Worm (Caenorhabditis elegans): ENCODE measurements around the gene rps-4.

Gene rps-4

DNA sequence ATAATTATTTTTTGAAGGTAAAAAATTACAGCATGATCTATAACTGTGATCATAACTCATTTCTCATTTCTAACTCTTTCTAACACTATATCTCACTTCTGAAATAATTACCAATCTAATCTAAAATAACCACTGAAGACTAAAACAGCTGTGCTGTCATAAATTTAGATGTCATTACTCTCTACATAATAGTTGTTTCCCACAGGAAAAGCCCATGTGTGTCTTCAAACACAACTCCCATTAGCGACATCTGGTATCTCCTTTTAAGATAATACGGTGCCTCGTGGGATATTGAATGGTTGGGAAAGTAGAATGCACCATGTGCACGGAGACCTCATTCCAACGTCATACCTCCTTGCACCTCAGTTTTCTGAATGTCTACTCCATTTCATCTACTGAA is 19.5 kb downstream of the rps-4 start, which contains the start of gene Y43B11AL.1:
Gene Y43B11AL.1 (plus strand): TSS at position 301 of the 400 bp plus-strand sequence.
- TF ChIP-seq sea-1 (GFP tag; conservative IDR thresholded peaks at IDR 0.05) (no peak), flt-1 (GFP tag; IDR thresholded peaks at IDR 0.05) (no peak), tra-4 (tag; optimal IDR thresholded peaks at IDR 0.05) (no peak), tbx-11 (GFP tag; IDR thresholded peaks at IDR 0.05) (no peak), ceh-36 (tag; optimal IDR thresholded peaks at IDR 0.05) (no peak), B0310.2 (tag; optimal IDR thresholded peaks at IDR 0.05) (no peak), pes-1 (GFP tag; IDR thresholded peaks at IDR 0.05) (no peak), aly-1 (tag; optimal IDR thresholded peaks at IDR 0.05) (no peak), hnd-1 (tag; optimal IDR thresholded peaks at IDR 0.05) (no peak), hmg-4 (GFP tag; optimal IDR thresholded peaks at IDR 0.05) (no peak), ama-1 (optimal IDR thresholded peaks at IDR 0.05) (no peak), ceh-13 (GFP tag; optimal IDR thresholded peaks at IDR 0.05) (no peak), scrt-1 (GFP tag; IDR thresholded peaks at IDR 0.05) (no peak), ets-7 (tag; optimal IDR thresholded peaks at IDR 0.05) (no peak), F13C5.2 (tag; optimal IDR thresholded peaks at IDR 0.05) (no peak), tbx-37 (GFP tag; conservative IDR thresholded peaks at IDR 0.05) (no peak), hmbx-1 (tag; optimal IDR thresholded peaks at IDR 0.05) (no peak)

- TF ChIP-seq tra-4 (tag; optimal IDR thresholded peaks at IDR 0.05), result no peak
- no peak for TF ChIP-seq pes-1 (GFP tag; IDR thresholded peaks at IDR 0.05)
- TF ChIP-seq flt-1 (GFP tag; IDR thresholded peaks at IDR 0.05), result no peak
- TF ChIP-seq ceh-36 (tag; optimal IDR thresholded peaks at IDR 0.05), result no peak
- no peak for TF ChIP-seq B0310.2 (tag; optimal IDR thresholded peaks at IDR 0.05)
- no peak for TF ChIP-seq hnd-1 (tag; optimal IDR thresholded peaks at IDR 0.05)
- no peak for TF ChIP-seq ama-1 (optimal IDR thresholded peaks at IDR 0.05)
- TF ChIP-seq ets-7 (tag; optimal IDR thresholded peaks at IDR 0.05), result no peak
- TF ChIP-seq F13C5.2 (tag; optimal IDR thresholded peaks at IDR 0.05), result no peak
Measured at ce11 chrIV:7062697-7063096, 21.8 kb downstream of the rps-4 start.

ce11 chrIV:7057677-7058076 is 26.8 kb downstream of the rps-4 start, which contains the start of gene srx-50:
srx-50 (plus strand) TSS chrIV:7057977.
- no peak for TF ChIP-seq ets-7 (tag; optimal IDR thresholded peaks at IDR 0.05)
- no peak for TF ChIP-seq sea-1 (GFP tag; conservative IDR thresholded peaks at IDR 0.05)
- TF ChIP-seq B0310.2 (tag; optimal IDR thresholded peaks at IDR 0.05), result no peak
- no peak for TF ChIP-seq ama-1 (optimal IDR thresholded peaks at IDR 0.05)
- no peak for TF ChIP-seq tbx-37 (GFP tag; conservative IDR thresholded peaks at IDR 0.05)
- TF ChIP-seq ceh-36 (tag; optimal IDR thresholded peaks at IDR 0.05), result no peak
- TF ChIP-seq scrt-1 (GFP tag; IDR thresholded peaks at IDR 0.05), result no peak
- TF ChIP-seq F13C5.2 (tag; optimal IDR thresholded peaks at IDR 0.05), result no peak
- TF ChIP-seq flt-1 (GFP tag; IDR thresholded peaks at IDR 0.05), result no peak
- TF ChIP-seq aly-1 (tag; optimal IDR thresholded peaks at IDR 0.05), result no peak
- TF ChIP-seq tbx-11 (GFP tag; IDR thresholded peaks at IDR 0.05), result no peak
- TF ChIP-seq tra-4 (tag; optimal IDR thresholded peaks at IDR 0.05), result no peak
- TF ChIP-seq hmg-4 (GFP tag; optimal IDR thresholded peaks at IDR 0.05), result no peak

DNA sequence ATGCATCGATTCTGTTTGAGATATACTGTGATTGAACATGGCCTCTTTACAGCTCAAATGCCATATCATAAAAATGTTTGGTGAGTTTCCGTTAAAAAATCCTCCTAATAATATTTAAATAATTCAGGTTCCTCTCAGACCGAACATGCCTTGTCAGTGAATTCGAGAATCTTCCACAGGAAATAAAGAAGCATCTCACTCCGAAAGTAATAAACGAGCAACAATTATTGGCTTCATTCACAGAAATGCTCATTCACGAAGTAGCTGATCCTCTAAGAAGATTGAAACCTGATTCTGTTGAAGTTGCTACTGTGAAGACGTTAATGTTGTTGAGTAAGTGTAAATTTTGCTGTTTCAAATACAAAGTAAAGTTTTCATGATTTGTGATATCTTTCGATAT is 32.3 kb downstream of the rps-4 start:
- TF ChIP-seq B0310.2 (tag; optimal IDR thresholded peaks at IDR 0.05) (no peak), hmg-4 (GFP tag; optimal IDR thresholded peaks at IDR 0.05) (no peak), ceh-13 (GFP tag; optimal IDR thresholded peaks at IDR 0.05) (no peak), aly-1 (tag; optimal IDR thresholded peaks at IDR 0.05) (no peak), scrt-1 (GFP tag; IDR thresholded peaks at IDR 0.05) (no peak), ceh-36 (tag; optimal IDR thresholded peaks at IDR 0.05) (no peak), ama-1 (optimal IDR thresholded peaks at IDR 0.05) (no peak), tbx-37 (GFP tag; conservative IDR thresholded peaks at IDR 0.05) (no peak), ets-7 (tag; optimal IDR thresholded peaks at IDR 0.05) (no peak), hnd-1 (tag; optimal IDR thresholded peaks at IDR 0.05) (no peak), hmbx-1 (tag; optimal IDR thresholded peaks at IDR 0.05) (no peak), tra-4 (tag; optimal IDR thresholded peaks at IDR 0.05) (no peak), sea-1 (GFP tag; conservative IDR thresholded peaks at IDR 0.05) (no peak), pes-1 (GFP tag; IDR thresholded peaks at IDR 0.05) (no peak)

- TF ChIP-seq ceh-36 (tag; optimal IDR thresholded peaks at IDR 0.05) (no peak), sea-1 (GFP tag; conservative IDR thresholded peaks at IDR 0.05) (no peak), aly-1 (tag; optimal IDR thresholded peaks at IDR 0.05) (no peak), hnd-1 (tag; optimal IDR thresholded peaks at IDR 0.05) (no peak), hmg-4 (GFP tag; optimal IDR thresholded peaks at IDR 0.05) (no peak), tbx-37 (GFP tag; conservative IDR thresholded peaks at IDR 0.05) (no peak), B0310.2 (tag; optimal IDR thresholded peaks at IDR 0.05) (no peak), ceh-13 (GFP tag; optimal IDR thresholded peaks at IDR 0.05) (no peak), ets-7 (tag; optimal IDR thresholded peaks at IDR 0.05) (no peak), tbx-11 (GFP tag; IDR thresholded peaks at IDR 0.05) (no peak), F13C5.2 (tag; optimal IDR thresholded peaks at IDR 0.05) (no peak), scrt-1 (GFP tag; IDR thresholded peaks at IDR 0.05) (no peak)
Measured at ce11 chrIV:7051515-7051914, 33.0 kb downstream of the rps-4 start.

- TF ChIP-seq tra-4 (tag; optimal IDR thresholded peaks at IDR 0.05) (no peak), B0310.2 (tag; optimal IDR thresholded peaks at IDR 0.05) (no peak), ceh-36 (tag; optimal IDR thresholded peaks at IDR 0.05) (no peak), ama-1 (optimal IDR thresholded peaks at IDR 0.05) (no peak), scrt-1 (GFP tag; IDR thresholded peaks at IDR 0.05) (no peak), ets-7 (tag; optimal IDR thresholded peaks at IDR 0.05) (no peak), sea-1 (GFP tag; conservative IDR thresholded peaks at IDR 0.05) (no peak), F13C5.2 (tag; optimal IDR thresholded peaks at IDR 0.05) (no peak), tbx-37 (GFP tag; conservative IDR thresholded peaks at IDR 0.05) (no peak), hnd-1 (tag; optimal IDR thresholded peaks at IDR 0.05) (no peak), hmbx-1 (tag; optimal IDR thresholded peaks at IDR 0.05) (no peak), aly-1 (tag; optimal IDR thresholded peaks at IDR 0.05) (no peak), tbx-11 (GFP tag; IDR thresholded peaks at IDR 0.05) (no peak), ceh-13 (GFP tag; optimal IDR thresholded peaks at IDR 0.05) (no peak), flt-1 (GFP tag; IDR thresholded peaks at IDR 0.05) (no peak), hmg-4 (GFP tag; optimal IDR thresholded peaks at IDR 0.05) (no peak), pes-1 (GFP tag; IDR thresholded peaks at IDR 0.05) (no peak)
Measured at ce11 chrIV:7049672-7050206, 34.7 kb downstream of the rps-4 start, which contains the start of gene nhr-105. nhr-105 (plus strand) TSS chrIV:7050156.

DNA sequence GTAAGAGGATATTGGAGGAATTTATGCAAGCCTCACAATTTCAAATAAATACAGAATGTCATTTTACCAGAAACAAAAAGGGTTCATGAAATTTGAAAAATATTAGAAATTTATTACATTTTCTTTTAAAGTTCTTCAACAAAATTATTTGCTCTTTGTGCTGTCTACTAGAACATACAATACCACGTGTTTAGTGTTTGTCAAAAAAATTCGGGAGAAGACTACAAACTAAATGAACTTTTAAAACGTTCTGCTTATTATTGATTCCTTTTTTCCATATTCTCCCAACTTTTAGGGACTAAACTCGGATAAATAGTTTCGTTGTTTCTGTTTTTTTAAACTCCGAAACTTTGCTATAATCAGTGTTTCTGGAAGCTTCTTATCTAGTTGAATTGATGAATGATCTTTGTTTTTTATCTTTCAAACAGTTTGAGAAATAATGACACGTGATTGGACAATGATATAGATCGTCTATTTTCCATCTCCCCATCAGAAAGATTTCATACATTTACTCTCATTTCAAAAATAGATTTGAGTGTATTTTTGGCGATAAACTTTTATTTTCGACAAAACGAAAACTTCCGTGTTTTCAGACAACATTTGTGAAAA is 35.7 kb downstream of the rps-4 start:
- no peak for TF ChIP-seq F13C5.2 (tag; optimal IDR thresholded peaks at IDR 0.05)
- TF ChIP-seq tbx-37 (GFP tag; conservative IDR thresholded peaks at IDR 0.05), result no peak
- TF ChIP-seq ama-1 (optimal IDR thresholded peaks at IDR 0.05), result no peak
- TF ChIP-seq tbx-11 (GFP tag; IDR thresholded peaks at IDR 0.05), result no peak
- no peak for TF ChIP-seq ets-7 (tag; optimal IDR thresholded peaks at IDR 0.05)
- TF ChIP-seq hmg-4 (GFP tag; optimal IDR thresholded peaks at IDR 0.05), result no peak
